Worm (Caenorhabditis elegans) whole organism, midembryonic: Measurements from ENCODE around the gene cyp-33C6.

Experiments
- T22C8.4 ChIP-seq: fragments of 200-800 bp; sonication (Bioruptor generic); IDR thresholded peaks from 2 replicates; pipeline ENCODE4 v1.3.6; 2022; ENCODE audit warnings: missing genetic modification characterization, missing compliant biosample characterization
- cog-1 ChIP-seq: sonication (generic microtip); optimal IDR thresholded peaks from 2 replicates; lab custom pipeline; 2016; ENCODE audit warnings: missing genetic modification characterization, missing compliant biosample characterization
- flt-1 ChIP-seq: fragments of 200-800 bp; sonication (Bioruptor generic); IDR thresholded peaks from 2 replicates; pipeline ENCODE4 v1.3.6; 2022; ENCODE audit warnings: missing genetic modification characterization, missing compliant biosample characterization
- klf-2 ChIP-seq: fragments of 200-800 bp; sonication (Bioruptor generic); conservative IDR thresholded peaks from 2 replicates; pipeline ENCODE4 v1.3.6; 2022; ENCODE audit warnings: missing genetic modification reagents, missing genetic modification characterization, missing compliant biosample characterization
- med-1 ChIP-seq: sonication (generic microtip); optimal IDR thresholded peaks from 2 replicates; lab custom pipeline; 2017; ENCODE audit warnings: missing genetic modification characterization, mild to moderate bottlenecking, missing compliant biosample characterization, antibody characterized with exemption, missing genetic modification reagents; ENCODE audit not compliant: insufficient read depth
- ref-1 ChIP-seq: fragments of 200-800 bp; sonication (Bioruptor generic); conservative IDR thresholded peaks from 2 replicates; pipeline ENCODE4 v1.3.6; 2022; ENCODE audit warnings: missing genetic modification reagents, missing genetic modification characterization, missing compliant biosample characterization
- tab-1 ChIP-seq: fragments of 200-800 bp; sonication (Bioruptor generic); IDR thresholded peaks from 2 replicates; pipeline ENCODE4 v1.3.6; 2022; ENCODE audit warnings: missing genetic modification characterization, missing compliant biosample characterization
- ztf-23 ChIP-seq: fragments of 200-800 bp; sonication (Bioruptor generic); IDR thresholded peaks from 2 replicates; pipeline ENCODE4 v1.3.6; 2022; ENCODE audit warnings: missing genetic modification reagents, missing genetic modification characterization, missing compliant biosample characterization
- ztf-29 ChIP-seq: fragments of 200-800 bp; sonication (Bioruptor generic); IDR thresholded peaks from 2 replicates; pipeline ENCODE4 v1.3.6; 2022; ENCODE audit warnings: missing genetic modification reagents, missing genetic modification characterization, missing compliant biosample characterization

The cyp-33C6 gene

ce11 chrV:2249310-2249709 lies at the start of gene cyp-33C6:
Gene cyp-33C6 (minus strand): TSS chrV:2249410.
- TF ChIP-seq klf-2 (no peak), cog-1 (tag; lab: Kevin White, UChicago) (no peak), ztf-29 (GFP tag; lab: Robert Waterston, UW) (no peak), ztf-23 (GFP tag; lab: Robert Waterston, UW) (no peak), med-1 (GFP tag; lab: Kevin White, UChicago) (no peak), tab-1 (GFP tag; lab: Robert Waterston, UW) (no peak), flt-1 (GFP tag; lab: Robert Waterston, UW) (no peak), ref-1 (GFP tag; lab: Robert Waterston, UW) (no peak), T22C8.4 (GFP tag; lab: Robert Waterston, UW) (no peak)

ce11 chrV:2294577-2294976 lies 45.4 kb upstream of the cyp-33C6 start, which contains the start of gene nhr-226:
Gene nhr-226 (plus strand): TSS chrV:2294877.
- TF ChIP-seq tab-1 (GFP tag; lab: Robert Waterston, UW) = no peak
- TF ChIP-seq cog-1 (tag; lab: Kevin White, UChicago) = no peak
- no peak for TF ChIP-seq flt-1 (GFP tag; lab: Robert Waterston, UW)
- TF ChIP-seq med-1 (GFP tag; lab: Kevin White, UChicago) = no peak
- no peak for TF ChIP-seq ztf-23 (GFP tag; lab: Robert Waterston, UW)
- TF ChIP-seq klf-2 = no peak
- no peak for TF ChIP-seq ztf-29 (GFP tag; lab: Robert Waterston, UW)
- TF ChIP-seq T22C8.4 (GFP tag; lab: Robert Waterston, UW) = no peak
- TF ChIP-seq ref-1 (GFP tag; lab: Robert Waterston, UW) = no peak

DNA sequence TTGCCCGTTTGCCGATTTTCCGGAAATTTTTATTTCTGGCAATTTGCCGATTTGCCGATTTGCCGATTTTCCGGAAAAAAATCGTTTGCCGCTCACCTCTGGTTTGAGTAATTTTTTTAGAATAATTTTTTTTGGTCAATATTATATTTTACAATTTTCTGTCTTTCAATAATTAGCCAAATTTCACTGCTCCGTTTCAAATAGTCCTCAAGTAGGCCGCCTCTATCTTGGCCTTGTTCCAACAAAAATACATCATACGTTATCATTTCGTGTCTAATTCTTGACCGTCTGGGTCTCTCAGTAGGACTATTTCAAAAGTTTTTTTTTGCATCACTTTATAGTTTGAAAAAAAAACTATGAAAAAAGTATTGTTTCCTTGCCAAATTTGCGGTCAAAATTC lies 43.0 kb upstream of the cyp-33C6 start, which contains the start of gene nhr-115:
Gene nhr-115, plus strand, starts transcription at position 301 of the 400 bp plus-strand sequence.
- TF ChIP-seq tab-1 (GFP tag; lab: Robert Waterston, UW) (no peak), ztf-23 (GFP tag; lab: Robert Waterston, UW) (no peak), flt-1 (GFP tag; lab: Robert Waterston, UW) (no peak), med-1 (GFP tag; lab: Kevin White, UChicago) (no peak), ztf-29 (GFP tag; lab: Robert Waterston, UW) (no peak), T22C8.4 (GFP tag; lab: Robert Waterston, UW) (no peak), ref-1 (GFP tag; lab: Robert Waterston, UW) (no peak), cog-1 (tag; lab: Kevin White, UChicago) (no peak), klf-2 (no peak)

ce11 chrV:2290329-2290728 lies 41.1 kb upstream of the cyp-33C6 start, which contains the start of gene nhr-225:
Gene nhr-225 (minus strand): TSS chrV:2290474.
- TF ChIP-seq T22C8.4 (GFP tag; lab: Robert Waterston, UW) = no peak
- no peak for TF ChIP-seq ztf-23 (GFP tag; lab: Robert Waterston, UW)
- TF ChIP-seq med-1 (GFP tag; lab: Kevin White, UChicago) = no peak
- no peak for TF ChIP-seq ztf-29 (GFP tag; lab: Robert Waterston, UW)
- TF ChIP-seq klf-2 = no peak
- no peak for TF ChIP-seq flt-1 (GFP tag; lab: Robert Waterston, UW)
- no peak for TF ChIP-seq cog-1 (tag; lab: Kevin White, UChicago)
- no peak for TF ChIP-seq tab-1 (GFP tag; lab: Robert Waterston, UW)
- TF ChIP-seq ref-1 (GFP tag; lab: Robert Waterston, UW) = no peak

DNA sequence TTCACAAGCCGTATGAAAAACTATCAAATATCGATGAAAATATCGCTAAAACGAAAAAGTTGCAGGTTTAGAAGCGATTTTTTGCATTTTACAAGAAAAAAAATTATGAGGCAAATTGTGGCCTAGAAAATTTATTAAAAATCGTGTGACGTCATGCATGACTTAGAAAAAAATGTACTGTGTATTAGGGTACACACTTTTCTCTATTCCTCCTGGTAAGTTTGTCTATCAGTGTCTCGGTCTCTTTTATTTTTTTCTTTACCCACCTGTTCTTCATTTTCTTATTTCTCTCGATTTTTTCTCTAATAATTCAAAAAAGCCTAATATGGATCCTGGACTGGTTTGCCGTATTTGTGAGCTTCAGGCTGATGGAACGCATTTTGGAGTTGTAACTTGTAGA lies 35.9 kb upstream of the cyp-33C6 start, which contains the start of gene nhr-227:
Gene nhr-227, plus strand, starts transcription at position 326 of the 400 bp plus-strand sequence.
- TF ChIP-seq ztf-29 (GFP tag; lab: Robert Waterston, UW) = no peak
- TF ChIP-seq ref-1 (GFP tag; lab: Robert Waterston, UW) = no peak
- TF ChIP-seq T22C8.4 (GFP tag; lab: Robert Waterston, UW) = no peak
- no peak for TF ChIP-seq cog-1 (tag; lab: Kevin White, UChicago)
- no peak for TF ChIP-seq med-1 (GFP tag; lab: Kevin White, UChicago)
- no peak for TF ChIP-seq tab-1 (GFP tag; lab: Robert Waterston, UW)
- TF ChIP-seq klf-2 = no peak
- TF ChIP-seq ztf-23 (GFP tag; lab: Robert Waterston, UW) = no peak

ce11 chrV:2281499-2281898 lies 32.3 kb upstream of the cyp-33C6 start, which contains the start of gene nhr-228:
Gene nhr-228 (plus strand): TSS chrV:2281759.
- peak; percentile 18 for TF ChIP-seq cog-1 (tag; lab: Kevin White, UChicago)
- TF ChIP-seq ztf-29 (GFP tag; lab: Robert Waterston, UW) = no peak

- TF ChIP-seq ztf-23 (GFP tag; lab: Robert Waterston, UW) (no peak), cog-1 (tag; lab: Kevin White, UChicago) (peak; percentile 67)
These were observed 29.3 kb upstream of the cyp-33C6 start, which contains the start of gene fbxa-137 for ce11 chrV:2278543-2278942. Gene fbxa-137 (plus strand): TSS chrV:2278816.

DNA sequence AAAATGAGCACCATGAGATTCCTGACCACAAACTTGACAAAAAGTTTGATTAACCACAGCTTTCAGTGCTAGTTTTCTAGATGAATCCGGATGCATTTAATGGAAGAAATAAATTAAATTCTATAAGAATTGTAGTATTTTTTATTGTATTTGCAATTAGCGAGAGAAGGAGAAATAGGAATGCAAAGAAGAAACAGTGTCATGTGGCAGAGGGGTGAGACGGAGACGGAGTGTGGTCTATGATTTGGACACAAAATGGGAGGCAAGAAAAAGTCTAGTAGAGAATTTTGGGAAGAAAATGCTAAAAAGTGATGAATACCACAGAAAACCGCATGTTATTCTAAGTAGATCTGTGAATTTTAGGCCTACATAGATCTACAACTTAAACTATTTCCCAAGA lies 28.8 kb upstream of the cyp-33C6 start, which contains the start of gene nhr-59:
Gene nhr-59, minus strand, starts transcription at position 214 of the 400 bp plus-strand sequence.
- TF ChIP-seq med-1 (GFP tag; lab: Kevin White, UChicago) (no peak), tab-1 (GFP tag; lab: Robert Waterston, UW) (no peak), T22C8.4 (GFP tag; lab: Robert Waterston, UW) (no peak), ztf-29 (GFP tag; lab: Robert Waterston, UW) (no peak), cog-1 (tag; lab: Kevin White, UChicago) (no peak), ztf-23 (GFP tag; lab: Robert Waterston, UW) (no peak), flt-1 (GFP tag; lab: Robert Waterston, UW) (no peak), klf-2 (no peak), ref-1 (GFP tag; lab: Robert Waterston, UW) (no peak)

ce11 chrV:2277260-2277659 lies 28.1 kb upstream of the cyp-33C6 start:
- TF ChIP-seq ztf-23 (GFP tag; lab: Robert Waterston, UW) = no peak
